Fruit fly (Drosophila melanogaster) whole organism, embryonic: ENCODE measurements around the gene CG6441.

ENCODE experiments used
- ATbp ChIP-seq: fragments of 200-800 bp; sonication (Bioruptor generic); optimal IDR thresholded peaks from 2 replicates; lab custom pipeline; 2017; ENCODE audit warnings: missing biosample characterization, mild to moderate bottlenecking, missing genetic modification characterization, missing genetic modification reagents
- CG10321 ChIP-seq: fragments of 200-800 bp; sonication (Bioruptor generic); IDR thresholded peaks from 2 replicates; pipeline ENCODE4 v1.3.6; 2022; ENCODE audit warnings: missing biosample characterization, missing genetic modification characterization
- CG10366 ChIP-seq: fragments of 200-800 bp; sonication (Bioruptor generic); IDR thresholded peaks from 2 replicates; pipeline ENCODE4 v1.3.6; 2022; ENCODE audit warnings: missing biosample characterization, missing genetic modification characterization
- CG10959 ChIP-seq: fragments of 200-800 bp; sonication (Bioruptor generic); IDR thresholded peaks from 2 replicates; pipeline ENCODE4 v1.3.6; 2022; ENCODE audit warnings: missing biosample characterization, missing genetic modification characterization
- CG12219 ChIP-seq: fragments of 200-800 bp; sonication (Bioruptor generic); optimal IDR thresholded peaks from 3 replicates; lab custom pipeline; 2018; ENCODE audit warnings: missing biosample characterization, mild to moderate bottlenecking, missing genetic modification characterization
- CG12659 ChIP-seq: fragments of 200-800 bp; sonication (Bioruptor generic); optimal IDR thresholded peaks from 3 replicates; lab custom pipeline; 2017; ENCODE audit warnings: mild to moderate bottlenecking, missing biosample characterization, missing genetic modification reagents, missing genetic modification characterization
- CG13296 ChIP-seq: fragments of 200-800 bp; sonication (Bioruptor generic); optimal IDR thresholded peaks from 3 replicates; lab custom pipeline; 2018; ENCODE audit warnings: missing biosample characterization, mild to moderate bottlenecking, missing genetic modification characterization
- CG13775 ChIP-seq: fragments of 200-800 bp; sonication (Bioruptor generic); optimal IDR thresholded peaks from 3 replicates; lab custom pipeline; 2017; ENCODE audit warnings: missing biosample characterization, mild to moderate bottlenecking, missing genetic modification characterization
- CG14965 ChIP-seq: fragments of 200-800 bp; sonication (Bioruptor generic); optimal IDR thresholded peaks from 2 replicates; lab custom pipeline; 2016; ENCODE audit warnings: missing biosample characterization, missing genetic modification characterization, borderline replicate concordance
- CG2116 ChIP-seq: fragments of 200-800 bp; sonication (Bioruptor generic); optimal IDR thresholded peaks from 3 replicates; lab custom pipeline; 2018; ENCODE audit warnings: missing biosample characterization, mild to moderate bottlenecking, missing genetic modification characterization
- CG32767 ChIP-seq: fragments of 200-800 bp; sonication (Bioruptor generic); IDR thresholded peaks from 2 replicates; pipeline ENCODE4 v1.3.6; 2022; ENCODE audit warnings: missing biosample characterization, missing genetic modification characterization
- CG32772 ChIP-seq: fragments of 200-800 bp; sonication (Bioruptor generic); IDR thresholded peaks from 2 replicates; pipeline ENCODE4 v1.3.6; 2022; ENCODE audit warnings: missing biosample characterization, missing genetic modification characterization
- CG3407 ChIP-seq: fragments of 200-800 bp; sonication (Bioruptor generic); optimal IDR thresholded peaks from 2 replicates; lab custom pipeline; 2018; ENCODE audit warnings: missing biosample characterization, mild to moderate bottlenecking, missing genetic modification characterization
- CG3995 ChIP-seq: fragments of 200-800 bp; sonication (Bioruptor generic); optimal IDR thresholded peaks from 3 replicates; lab custom pipeline; 2016; ENCODE audit warnings: missing biosample characterization, missing genetic modification characterization
- CG7357 ChIP-seq: fragments of 200-800 bp; sonication (Bioruptor generic); IDR thresholded peaks from 3 replicates; pipeline ENCODE4 v1.3.6; 2022; ENCODE audit warnings: missing biosample characterization, missing genetic modification characterization
- CG8290 ChIP-seq, 3 experiments: fragments of 200-800 bp; sonication (Bioruptor generic); optimal IDR thresholded peaks; 2 replicates each; lab custom pipeline; 2016 to 2019; ENCODE audit warnings: missing biosample characterization in 3 of 3, missing genetic modification characterization in 3 of 3, mild to moderate bottlenecking in 2 of 3, moderate library complexity in 1 of 3
- CG9797 ChIP-seq: fragments of 200-800 bp; sonication (Bioruptor generic); optimal IDR thresholded peaks from 3 replicates; lab custom pipeline; 2018; ENCODE audit warnings: missing biosample characterization, mild to moderate bottlenecking, missing genetic modification characterization
- CG9817 ChIP-seq: fragments of 200-800 bp; sonication (Bioruptor generic); optimal IDR thresholded peaks from 2 replicates; lab custom pipeline; 2018; ENCODE audit warnings: missing biosample characterization, mild to moderate bottlenecking, missing genetic modification characterization, moderate library complexity
- CHES-1-like ChIP-seq: fragments of 200-800 bp; sonication (Bioruptor generic); optimal IDR thresholded peaks from 2 replicates; lab custom pipeline; 2016; ENCODE audit warnings: missing biosample characterization, missing genetic modification characterization
- CkIIα-i1 ChIP-seq: fragments of 200-800 bp; sonication (Bioruptor generic); IDR thresholded peaks from 2 replicates; pipeline ENCODE4 v1.3.6; 2022; ENCODE audit warnings: missing biosample characterization, missing genetic modification characterization
- D ChIP-seq, 2 experiments: fragments of 200-800 bp in 1 of 2; fragments of >200 bp in 1 of 2; sonication (Bioruptor generic) in 1 of 2; optimal IDR thresholded peaks; 2 replicates in 1 of 2; 3 replicates in 1 of 2; lab custom pipeline; 2017; ENCODE audit warnings: mild to moderate bottlenecking in 1 of 2, missing biosample characterization in 1 of 2, missing genetic modification characterization in 1 of 2, missing genetic modification reagents in 1 of 2
- Dfd ChIP-seq, 2 experiments: fragments of >200 bp; optimal IDR thresholded peaks; 2 replicates each; lab custom pipeline; 2017; ENCODE audit warnings: missing biosample characterization in 2 of 2, missing genetic modification characterization in 2 of 2
- Doc3 ChIP-seq: fragments of 200-800 bp; sonication (Bioruptor generic); IDR thresholded peaks from 3 replicates; pipeline ENCODE4 v1.3.6; 2022; ENCODE audit warnings: missing biosample characterization, missing genetic modification characterization; ENCODE audit not compliant: partially characterized antibody
- Dref ChIP-seq: fragments of 200-800 bp; sonication (Bioruptor generic); IDR thresholded peaks from 2 replicates; pipeline ENCODE4 v1.3.6; 2022; ENCODE audit warnings: missing biosample characterization, missing genetic modification characterization
- Eip74EF ChIP-seq, 2 experiments: fragments of 200-800 bp in 1 of 2; fragments of >200 bp in 1 of 2; sonication (Bioruptor generic) in 1 of 2; optimal IDR thresholded peaks; 2 replicates each; lab custom pipeline; 2017 to 2019; ENCODE audit warnings: missing biosample characterization in 2 of 2, missing genetic modification characterization in 2 of 2, mild to moderate bottlenecking in 1 of 2, moderate library complexity in 1 of 2
- H15 ChIP-seq: fragments of 200-800 bp; sonication (Bioruptor generic); IDR thresholded peaks from 3 replicates; pipeline ENCODE4 v1.3.6; 2022; ENCODE audit warnings: missing biosample characterization, missing genetic modification characterization
- Lpt ChIP-seq: fragments of >200 bp; optimal IDR thresholded peaks from 2 replicates; lab custom pipeline; 2018; ENCODE audit warnings: missing biosample characterization, missing genetic modification characterization
- Med ChIP-seq: fragments of 200-800 bp; sonication (Bioruptor generic); peaks from one replicate; lab custom pipeline; 2016; ENCODE audit warnings: missing biosample characterization, missing genetic modification characterization, mild to moderate bottlenecking, inconsistent platforms, moderate library complexity
- NC2β ChIP-seq: fragments of 200-800 bp; sonication (Bioruptor generic); optimal IDR thresholded peaks from 2 replicates; lab custom pipeline; 2016; ENCODE audit warnings: missing biosample characterization, missing genetic modification characterization
- Nf-YA ChIP-seq: fragments of 200-800 bp; sonication (Bioruptor generic); IDR thresholded peaks from 2 replicates; pipeline ENCODE4 v1.3.6; 2022; ENCODE audit warnings: missing biosample characterization, missing genetic modification characterization
- Oli ChIP-seq: fragments of 200-800 bp; sonication (Bioruptor generic); optimal IDR thresholded peaks from 2 replicates; lab custom pipeline; 2018; ENCODE audit warnings: missing biosample characterization, mild to moderate bottlenecking, missing genetic modification characterization, moderate library complexity
- Opbp ChIP-seq: fragments of 200-800 bp; sonication (Bioruptor generic); IDR thresholded peaks from 3 replicates; pipeline ENCODE4 v1.3.6; 2022; ENCODE audit warnings: missing biosample characterization, missing genetic modification characterization; ENCODE audit not compliant: partially characterized antibody
- Sry-δ ChIP-seq: fragments of 200-800 bp; sonication (Bioruptor generic); optimal IDR thresholded peaks from 2 replicates; lab custom pipeline; 2016; ENCODE audit warnings: missing biosample characterization, missing genetic modification characterization
- ara ChIP-seq: fragments of 200-800 bp; sonication (Bioruptor generic); IDR thresholded peaks from 2 replicates; pipeline ENCODE4 v1.3.6; 2022; ENCODE audit warnings: missing biosample characterization, missing genetic modification characterization
- ase ChIP-seq: fragments of 200-800 bp; sonication (Bioruptor generic); IDR thresholded peaks from 3 replicates; pipeline ENCODE4 v1.3.6; 2022; ENCODE audit warnings: missing biosample characterization, missing genetic modification characterization
- bowl ChIP-seq: fragments of 200-800 bp; sonication (Bioruptor generic); IDR thresholded peaks from 2 replicates; pipeline ENCODE4 v1.3.6; 2022; ENCODE audit warnings: missing biosample characterization, missing genetic modification characterization
- cato ChIP-seq: fragments of 200-800 bp; sonication (Bioruptor generic); optimal IDR thresholded peaks from 2 replicates; lab custom pipeline; 2016; ENCODE audit warnings: missing biosample characterization, missing genetic modification characterization, borderline replicate concordance
- cwo ChIP-seq: fragments of 200-800 bp; sonication (Bioruptor generic); optimal IDR thresholded peaks from 3 replicates; lab custom pipeline; 2017; ENCODE audit warnings: missing biosample characterization, missing genetic modification characterization, mild to moderate bottlenecking, moderate library complexity, missing genetic modification reagents
- dysf ChIP-seq: fragments of 200-800 bp; sonication (Bioruptor generic); IDR thresholded peaks from 3 replicates; pipeline ENCODE4 v1.3.6; 2022; ENCODE audit warnings: missing biosample characterization, missing genetic modification characterization
- ftz-f1 ChIP-seq: fragments of 200-800 bp; sonication (Bioruptor generic); optimal IDR thresholded peaks from 2 replicates; lab custom pipeline; 2016; ENCODE audit warnings: missing biosample characterization, missing genetic modification characterization
- gsb ChIP-seq: fragments of 200-800 bp; sonication (Bioruptor generic); IDR thresholded peaks from 2 replicates; pipeline ENCODE4 v1.3.6; 2022; ENCODE audit warnings: missing biosample characterization, missing genetic modification characterization
- lola ChIP-seq, 3 experiments: fragments of >200 bp in 2 of 3; fragments of 200-800 bp in 1 of 3; sonication (Bioruptor generic) in 1 of 3; optimal IDR thresholded peaks; 2 replicates each; lab custom pipeline; 2017 to 2019; ENCODE audit warnings: missing biosample characterization in 3 of 3, missing genetic modification characterization in 3 of 3, mild to moderate bottlenecking in 1 of 3, moderate library complexity in 1 of 3
- pho ChIP-seq: fragments of 200-800 bp; sonication (Bioruptor generic); optimal IDR thresholded peaks from 2 replicates; lab custom pipeline; 2016; ENCODE audit warnings: missing biosample characterization, missing genetic modification characterization
- row ChIP-seq: fragments of 200-800 bp; sonication (Bioruptor generic); IDR thresholded peaks from 3 replicates; pipeline ENCODE4 v1.3.6; 2022; ENCODE audit warnings: missing biosample characterization, missing genetic modification characterization
- sd ChIP-seq: fragments of 200-800 bp; sonication (Bioruptor generic); optimal IDR thresholded peaks from 3 replicates; lab custom pipeline; 2018; ENCODE audit warnings: missing biosample characterization, mild to moderate bottlenecking, missing genetic modification characterization, moderate library complexity
- sens-2 ChIP-seq: fragments of 200-800 bp; sonication (Bioruptor generic); IDR thresholded peaks from 2 replicates; pipeline ENCODE4 v1.3.6; 2022; ENCODE audit warnings: missing biosample characterization, missing genetic modification characterization
- seq ChIP-seq: fragments of 200-800 bp; sonication (Bioruptor generic); IDR thresholded peaks from 2 replicates; pipeline ENCODE4 v1.3.6; 2022; ENCODE audit warnings: missing biosample characterization, missing genetic modification characterization
- vfl ChIP-seq: fragments of 200-800 bp; sonication (Bioruptor generic); optimal IDR thresholded peaks from 2 replicates; lab custom pipeline; 2016; ENCODE audit warnings: missing biosample characterization, missing genetic modification characterization
- zen2 ChIP-seq: fragments of 200-800 bp; sonication (Bioruptor generic); IDR thresholded peaks from 3 replicates; pipeline ENCODE4 v1.3.6; 2022; ENCODE audit warnings: missing biosample characterization, missing genetic modification characterization; ENCODE audit not compliant: partially characterized antibody
- zfh1 ChIP-seq: fragments of 200-800 bp; sonication (Bioruptor generic); IDR thresholded peaks from 3 replicates; pipeline ENCODE4 v1.3.6; 2022; ENCODE audit warnings: missing biosample characterization, missing genetic modification characterization

Gene CG6441

dm6 chr2L:7491902-7492301 lies 17.4 kb downstream of the CG6441 start (continued):
- TF ChIP-seq Oli (tag; lab: Kevin White, UChicago) (peak; percentile 72), Opbp (no peak), bowl (GFP tag; lab: Robert Waterston, UW) (no peak), CG10959 (GFP tag; lab: Robert Waterston, UW) (no peak), CG12219 (GFP tag; lab: Kevin White, UChicago) (peak; percentile 42), Lpt (no peak), CG9797 (GFP tag; lab: Kevin White, UChicago) (no peak), Med (GFP tag; lab: Kevin White, UChicago) (peak; percentile 81), ase (GFP tag; lab: Robert Waterston, UW) (no peak), Dfd (GFP tag; optimal IDR thresholded peaks at IDR 0.05; lab: Kevin White, UChicago) (no peak), zen2 (GFP tag; lab: Robert Waterston, UW) (no peak), CG7357 (GFP tag; lab: Robert Waterston, UW) (0 out of 3 replicates have a peak, but pooled peaks have one; percentile 19), CG10321 (no peak), lola (GFP tag; optimal IDR thresholded peaks at IDR 0.05; lab: Kevin White, UChicago) (peak in 1 of 3 experiments; percentile 16), CG32772 (GFP tag; lab: Robert Waterston, UW) (no peak), vfl (GFP tag; lab: Kevin White, UChicago) (no peak), cato (GFP tag; lab: Kevin White, UChicago) (no peak), Eip74EF (GFP tag; optimal IDR thresholded peaks at IDR 0.05; lab: Kevin White, UChicago) (no peak), sd (tag; lab: Kevin White, UChicago) (no peak), CG32767 (GFP tag; lab: Robert Waterston, UW) (peak; percentile 51; the same call in 1 of the 2 replicates), ATbp (GFP tag; lab: Kevin White, UChicago) (peak; percentile 51), CG8290 (GFP tag; optimal IDR thresholded peaks at IDR 0.05; lab: Kevin White, UChicago) (no peak), CG8290 (tag; optimal IDR thresholded peaks at IDR 0.05; lab: Kevin White, UChicago) (no peak), CG3995 (GFP tag; lab: Kevin White, UChicago) (no peak), CG13296 (GFP tag; lab: Kevin White, UChicago) (peak; percentile 51), CG3407 (peak; percentile 16), CkIIα-i1 (GFP tag; lab: Robert Waterston, UW) (no peak), CG13775 (GFP tag; lab: Kevin White, UChicago) (peak; percentile 42), pho (GFP tag; lab: Kevin White, UChicago) (no peak), zfh1 (GFP tag; lab: Robert Waterston, UW) (peak; percentile 36; the same call in 1 of the 3 replicates), cwo (GFP tag; lab: Kevin White, UChicago) (peak; percentile 42), row (GFP tag; lab: Robert Waterston, UW) (peak; percentile 76), ftz-f1 (GFP tag; lab: Kevin White, UChicago) (no peak), CG2116 (GFP tag; lab: Kevin White, UChicago) (no peak), gsb (GFP tag; lab: Robert Waterston, UW) (no peak), sens-2 (GFP tag; lab: Robert Waterston, UW) (no peak), NC2β (GFP tag; lab: Kevin White, UChicago) (no peak), Nf-YA (GFP tag; lab: Robert Waterston, UW) (0 out of 2 replicates have a peak, but pooled peaks have one; percentile 37), CG14965 (GFP tag; lab: Kevin White, UChicago) (no peak), Doc3 (GFP tag; lab: Robert Waterston, UW) (no peak), dysf (GFP tag; lab: Robert Waterston, UW) (peak; percentile 72), seq (peak; percentile 68), H15 (GFP tag; lab: Robert Waterston, UW) (0 out of 3 replicates have a peak, but pooled peaks have one; percentile 58), D (optimal IDR thresholded peaks at IDR 0.05; lab: Kevin White, UChicago) (no peak), D (GFP tag; optimal IDR thresholded peaks at IDR 0.05; lab: Kevin White, UChicago) (no peak), CHES-1-like (GFP tag; lab: Kevin White, UChicago) (no peak), Sry-δ (GFP tag; lab: Kevin White, UChicago) (no peak), ara (GFP tag; lab: Robert Waterston, UW) (peak; percentile 57; the same call in 1 of the 2 replicates), CG10366 (GFP tag; lab: Robert Waterston, UW) (peak; percentile 61), CG12659 (GFP tag; lab: Kevin White, UChicago) (peak; percentile 30), CG9817 (tag; lab: Kevin White, UChicago) (no peak), Dref (GFP tag; lab: Robert Waterston, UW) (no peak)
